Worm (Caenorhabditis elegans) whole organism, L3 larva: ENCODE results near the gene M02E1.1.
"Not testable (repeated sequence)": the region's sequence is repeated elsewhere in the genome, so short reads cannot be mapped to it uniquely, and the experiment has no call there.

Source experiments
- R02D3.7 ChIP-seq: fragments of 150-350 bp; optimal IDR thresholded peaks from 2 replicates; lab custom pipeline; 2014; ENCODE audit warnings: missing biosample characterization, missing genetic modification characterization
- ZK546.5 ChIP-seq: sonication (generic microtip); optimal IDR thresholded peaks from 2 replicates; lab custom pipeline; 2017; ENCODE audit warnings: missing biosample characterization, missing genetic modification characterization
- aly-2 ChIP-seq: fragments of 150-350 bp; optimal IDR thresholded peaks from 2 replicates; lab custom pipeline; 2014; ENCODE audit warnings: missing biosample characterization, missing genetic modification characterization
- ama-1 ChIP-seq: fragments of 150-350 bp; optimal IDR thresholded peaks from 2 replicates; lab custom pipeline; 2018
- ceh-28 ChIP-seq: fragments of 150-350 bp; optimal IDR thresholded peaks from 2 replicates; lab custom pipeline; 2014; ENCODE audit warnings: missing biosample characterization, missing genetic modification reagents, missing genetic modification characterization
- ceh-9 ChIP-seq: sonication (generic microtip); optimal IDR thresholded peaks from 2 replicates; lab custom pipeline; 2018; ENCODE audit warnings: missing biosample characterization, missing genetic modification characterization
- egl-5 ChIP-seq: fragments of 150-350 bp; optimal IDR thresholded peaks from 2 replicates; lab custom pipeline; 2017; ENCODE audit warnings: missing biosample characterization, missing genetic modification reagents, missing genetic modification characterization, inconsistent platforms
- elt-1 ChIP-seq: fragments of 150-350 bp; optimal IDR thresholded peaks from 2 replicates; lab custom pipeline; 2014; ENCODE audit warnings: missing biosample characterization, missing genetic modification characterization
- elt-2 ChIP-seq: sonication (generic microtip); optimal IDR thresholded peaks from 2 replicates; lab custom pipeline; 2016; ENCODE audit warnings: missing genetic modification reagents, mild to moderate bottlenecking, missing genetic modification characterization, missing compliant biosample characterization
- elt-3 ChIP-seq, 3 experiments: fragments of 150-350 bp in 1 of 3; sonication (generic microtip) in 2 of 3; optimal IDR thresholded peaks; 2 replicates in 2 of 3; 4 replicates in 1 of 3; lab custom pipeline; 2014 to 2017; ENCODE audit warnings: missing biosample characterization in 3 of 3, missing genetic modification characterization in 3 of 3
- fkh-10 ChIP-seq: sonication (generic microtip); optimal IDR thresholded peaks from 2 replicates; lab custom pipeline; 2017; ENCODE audit warnings: missing biosample characterization, missing genetic modification reagents, missing genetic modification characterization
- hmg-11 ChIP-seq: sonication (generic microtip); optimal IDR thresholded peaks from 2 replicates; lab custom pipeline; 2016; ENCODE audit warnings: missing genetic modification characterization, missing compliant biosample characterization
- jun-1 ChIP-seq: fragments of 150-350 bp; optimal IDR thresholded peaks from 2 replicates; lab custom pipeline; 2014; ENCODE audit warnings: missing biosample characterization, missing genetic modification reagents, missing genetic modification characterization
- lin-15B ChIP-seq: fragments of 150-350 bp; optimal IDR thresholded peaks from 2 replicates; lab custom pipeline; 2014; ENCODE audit warnings: missing biosample characterization, missing genetic modification characterization
- lin-39 ChIP-seq: fragments of 150-350 bp; optimal IDR thresholded peaks from 2 replicates; lab custom pipeline; 2018; ENCODE audit warnings: missing biosample characterization, missing genetic modification reagents, missing genetic modification characterization
- lsy-12 ChIP-seq: sonication (generic microtip); optimal IDR thresholded peaks from 2 replicates; lab custom pipeline; 2016; ENCODE audit warnings: mild to moderate bottlenecking, missing genetic modification characterization, missing compliant biosample characterization
- mdl-1 ChIP-seq: fragments of 150-350 bp; optimal IDR thresholded peaks from 2 replicates; lab custom pipeline; 2014; ENCODE audit warnings: missing biosample characterization, missing genetic modification characterization
- mml-1 ChIP-seq: fragments of 150-350 bp; sonication (generic microtip); optimal IDR thresholded peaks from 3 replicates; lab custom pipeline; 2014; ENCODE audit warnings: missing biosample characterization, missing genetic modification characterization
- nfya-1 ChIP-seq: sonication (generic microtip); optimal IDR thresholded peaks from 2 replicates; lab custom pipeline; 2017; ENCODE audit warnings: missing genetic modification characterization, mild to moderate bottlenecking, missing compliant biosample characterization, antibody characterized with exemption, moderate library complexity; ENCODE audit not compliant: insufficient read depth
- nhr-11 ChIP-seq: fragments of 150-350 bp; optimal IDR thresholded peaks from 2 replicates; lab custom pipeline; 2014; ENCODE audit warnings: missing biosample characterization, missing genetic modification characterization
- nhr-12 ChIP-seq: fragments of 150-350 bp; optimal IDR thresholded peaks from 2 replicates; lab custom pipeline; 2014; ENCODE audit warnings: missing biosample characterization, missing genetic modification characterization
- nhr-23 ChIP-seq: fragments of 150-350 bp; optimal IDR thresholded peaks from 2 replicates; lab custom pipeline; 2014; ENCODE audit warnings: missing biosample characterization, missing genetic modification reagents, missing genetic modification characterization
- nhr-25 ChIP-seq: sonication (generic microtip); optimal IDR thresholded peaks from 2 replicates; lab custom pipeline; 2017; ENCODE audit warnings: missing biosample characterization, missing genetic modification characterization
- nhr-28 ChIP-seq: fragments of 150-350 bp; optimal IDR thresholded peaks from 2 replicates; lab custom pipeline; 2014; ENCODE audit warnings: missing biosample characterization, missing genetic modification characterization
- nhr-67 ChIP-seq: fragments of 150-350 bp; optimal IDR thresholded peaks from 2 replicates; lab custom pipeline; 2014; ENCODE audit warnings: missing biosample characterization, missing genetic modification characterization
- nhr-76 ChIP-seq: fragments of 150-350 bp; sonication (generic microtip); optimal IDR thresholded peaks from 5 replicates; lab custom pipeline; 2014; ENCODE audit warnings: missing biosample characterization, missing genetic modification characterization
- nhr-77 ChIP-seq: fragments of 150-350 bp; optimal IDR thresholded peaks from 2 replicates; lab custom pipeline; 2014; ENCODE audit warnings: missing biosample characterization, missing genetic modification characterization
- pha-4 ChIP-seq: fragments of 150-350 bp; optimal IDR thresholded peaks from 2 replicates; lab custom pipeline; 2014; ENCODE audit warnings: missing biosample characterization, missing genetic modification reagents, missing genetic modification characterization
- pqm-1 ChIP-seq: fragments of 150-350 bp; optimal IDR thresholded peaks from 2 replicates; lab custom pipeline; 2017; ENCODE audit warnings: missing biosample characterization, missing genetic modification characterization, inconsistent platforms
- sea-2 ChIP-seq: fragments of 150-350 bp; sonication (generic microtip); optimal IDR thresholded peaks from 4 replicates; lab custom pipeline; 2014; ENCODE audit warnings: missing biosample characterization, missing genetic modification reagents, missing genetic modification characterization
- skn-1 ChIP-seq: fragments of 150-350 bp; optimal IDR thresholded peaks from 2 replicates; lab custom pipeline; 2014; ENCODE audit warnings: missing biosample characterization, missing genetic modification characterization
- snpc-4 ChIP-seq: fragments of 150-350 bp; optimal IDR thresholded peaks from 2 replicates; lab custom pipeline; 2014; ENCODE audit warnings: missing biosample characterization, missing genetic modification characterization
- unc-39 ChIP-seq: sonication (generic microtip); optimal IDR thresholded peaks from 4 replicates; lab custom pipeline; 2017; ENCODE audit warnings: missing biosample characterization, missing genetic modification characterization
- unc-62 ChIP-seq: fragments of 150-350 bp; sonication (generic microtip); optimal IDR thresholded peaks from 4 replicates; lab custom pipeline; 2014; ENCODE audit warnings: missing biosample characterization, missing genetic modification reagents, missing genetic modification characterization
- ztf-11 ChIP-seq: fragments of 150-350 bp; optimal IDR thresholded peaks from 2 replicates; lab custom pipeline; 2014; ENCODE audit warnings: missing biosample characterization, missing genetic modification characterization

M02E1.1 gene

ce11 chrX:301530-301929 is 24.4 kb upstream of the M02E1.1 start, which contains the start of gene gcp-2.1:
gcp-2.1 (plus strand) TSS chrX:301830.
- TF ChIP-seq mml-1 (tag; lab: Kevin White, UChicago) = no peak
- TF ChIP-seq, all 47 proteins: peak for 0

DNA sequence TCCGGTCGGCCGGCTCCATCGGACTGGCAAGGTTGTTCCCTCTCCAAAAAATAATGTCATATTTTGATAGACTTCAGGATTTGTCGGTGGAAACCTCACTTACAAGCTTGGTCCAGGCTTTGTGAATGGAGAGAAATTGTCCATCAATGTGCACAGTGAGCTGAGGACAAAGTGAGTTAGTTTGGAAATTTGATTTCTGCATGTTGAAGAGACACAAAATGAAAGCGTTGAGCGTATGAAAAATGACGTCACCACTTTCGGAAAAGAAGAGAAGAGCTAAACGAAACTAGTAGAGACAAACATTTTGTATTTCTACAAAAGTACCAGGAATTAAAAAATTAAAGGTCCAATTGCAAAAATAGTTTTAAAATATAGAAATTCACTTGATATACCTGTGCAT is 20.9 kb upstream of the M02E1.1 start:
- peak; percentile 94 for TF ChIP-seq fkh-10 (GFP tag; lab: Kevin White, UChicago)
- no peak for TF ChIP-seq R02D3.7 (tag; lab: Kevin White, UChicago)

ce11 chrX:309076-309475 is 16.8 kb upstream of the M02E1.1 start:
- TF ChIP-seq nhr-25 (tag; lab: Kevin White, UChicago) (no peak), nhr-76 (tag; lab: Kevin White, UChicago) (no peak), lsy-12 (no peak), nhr-67 (no peak), nhr-23 (tag; lab: Kevin White, UChicago) (no peak), fkh-10 (GFP tag; lab: Kevin White, UChicago) (peak; percentile 36)

DNA sequence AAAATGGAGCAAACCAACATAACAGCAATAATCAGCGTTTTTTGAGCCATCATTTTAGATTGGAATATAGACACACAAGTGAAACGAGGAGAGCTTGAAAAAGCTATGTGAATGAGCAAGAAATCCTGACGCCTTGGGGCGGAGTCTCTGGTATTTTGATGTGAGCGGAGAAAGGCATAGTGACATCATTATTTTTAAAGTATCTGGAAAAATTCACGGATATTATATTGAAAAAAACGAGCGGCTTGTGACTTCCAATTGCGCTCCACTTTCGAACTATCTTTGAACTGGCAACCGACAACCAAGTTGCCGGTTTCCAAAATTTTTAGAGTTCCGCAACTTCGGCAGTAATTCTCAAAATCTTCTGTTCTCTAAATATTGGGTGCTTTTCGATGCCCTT is 14.7 kb upstream of the M02E1.1 start, which contains the start of gene nlp-64:
TSS of gene nlp-64 (minus strand) at position 101 of the 400 bp plus-strand sequence.
- TF ChIP-seq nhr-77 (no peak), ceh-28 (tag; lab: Kevin White, UChicago) (no peak), nhr-11 (tag; lab: Kevin White, UChicago) (no peak)

DNA sequence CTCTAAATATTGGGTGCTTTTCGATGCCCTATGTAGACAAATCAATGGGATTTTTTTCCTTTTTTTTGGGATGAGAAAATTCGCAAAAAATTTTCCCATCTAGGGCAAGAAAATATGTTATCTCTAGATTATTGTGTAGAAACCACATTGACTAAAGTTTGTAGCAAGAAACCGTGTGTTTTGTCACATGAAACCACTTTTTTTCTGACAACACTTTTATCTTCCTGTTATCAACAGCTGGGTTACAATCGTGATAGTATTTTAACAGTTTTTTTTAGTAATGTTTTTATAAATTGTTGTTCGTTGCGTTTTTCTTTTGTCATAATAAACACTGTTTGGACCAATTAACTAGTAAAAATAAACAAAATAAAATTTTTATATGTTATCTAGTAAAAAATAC is 13.7 kb upstream of the M02E1.1 start:
- peak; percentile 20 for TF ChIP-seq pqm-1 (tag; lab: Kevin White, UChicago)
- no peak for TF ChIP-seq lin-15B
- TF ChIP-seq elt-2 (tag; lab: Kevin White, UChicago) = peak; percentile 21

DNA sequence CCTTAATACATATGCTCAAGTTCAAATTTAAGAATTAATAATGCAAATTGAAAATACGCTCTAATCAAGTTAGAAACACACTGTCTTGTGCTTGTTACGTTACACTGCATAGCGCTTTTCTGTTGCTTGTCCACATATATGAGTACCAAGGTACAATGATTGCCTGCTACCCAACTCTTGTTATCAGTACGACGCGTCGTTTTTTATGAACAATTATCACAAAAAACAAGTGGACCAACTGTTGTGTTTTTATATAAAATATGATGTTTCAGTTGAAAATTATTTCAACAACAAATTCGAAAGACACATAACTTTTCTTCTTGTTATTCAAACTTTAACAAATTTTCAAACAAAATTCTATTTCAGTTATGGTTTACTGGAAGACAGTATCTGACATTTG is 13.0 kb upstream of the M02E1.1 start, which contains the start of gene M02E1.4:
TSS of gene M02E1.4 (plus strand) at position 367 of the 400 bp plus-strand sequence.
- TF ChIP-seq fkh-10 (GFP tag; lab: Kevin White, UChicago) = no peak
- no peak for TF ChIP-seq skn-1
- TF ChIP-seq pqm-1 (tag; lab: Kevin White, UChicago) = peak; percentile 70
- TF ChIP-seq pha-4 (tag; lab: Kevin White, UChicago) = peak; percentile 45
- peak; percentile 65 for TF ChIP-seq elt-2 (tag; lab: Kevin White, UChicago)
- no peak for TF ChIP-seq nhr-67

- TF ChIP-seq mml-1 (tag; lab: Kevin White, UChicago); sea-2; ceh-28 (tag; lab: Kevin White, UChicago): not testable (repeated sequence)
Measured at ce11 chrX:322223-322622, 3.7 kb upstream of the M02E1.1 start, which contains the start of gene M02E1.3. M02E1.3 (plus strand) TSS chrX:322523.

- peak; percentile 18 for TF ChIP-seq skn-1
- peak; percentile 25 for TF ChIP-seq snpc-4
- no peak for TF ChIP-seq R02D3.7 (tag; lab: Kevin White, UChicago)
- TF ChIP-seq hmg-11 (tag; lab: Kevin White, UChicago) = peak; percentile 59
- peak; percentile 79 for TF ChIP-seq fkh-10 (GFP tag; lab: Kevin White, UChicago)
- no peak for TF ChIP-seq ceh-9
- peak; percentile 66 for TF ChIP-seq egl-5 (tag; lab: Kevin White, UChicago)
- TF ChIP-seq lsy-12 = no peak
- peak; percentile 20 for TF ChIP-seq pha-4 (tag; lab: Kevin White, UChicago)
- no peak for TF ChIP-seq nhr-76 (tag; lab: Kevin White, UChicago)
- TF ChIP-seq ama-1 = peak; percentile 34
- TF ChIP-seq ZK546.5 (tag; lab: Kevin White, UChicago) = no peak
- TF ChIP-seq unc-39 (tag; lab: Kevin White, UChicago) = no peak
- no peak for TF ChIP-seq nhr-12 (tag; lab: Kevin White, UChicago)
- TF ChIP-seq nhr-11 (tag; lab: Kevin White, UChicago) = peak; percentile 21
- TF ChIP-seq lin-15B = peak; percentile 71
- TF ChIP-seq lin-39 (tag; lab: Kevin White, UChicago) = peak; percentile 83
- TF ChIP-seq mdl-1 (tag; lab: Kevin White, UChicago) = peak; percentile 85
- peak; percentile 81 for TF ChIP-seq nfya-1 (tag; lab: Kevin White, UChicago)
- no peak for TF ChIP-seq nhr-28 (tag; lab: Kevin White, UChicago)
- TF ChIP-seq elt-3 (tag; optimal IDR thresholded peaks at IDR 0.05; lab: Kevin White, UChicago) = no peak
- no peak for TF ChIP-seq jun-1
- no peak for TF ChIP-seq aly-2 (tag; lab: Kevin White, UChicago)
- peak; percentile 47 for TF ChIP-seq elt-2 (tag; lab: Kevin White, UChicago)
- no peak for TF ChIP-seq pqm-1 (tag; lab: Kevin White, UChicago)
- no peak for TF ChIP-seq nhr-77
- TF ChIP-seq ztf-11 (tag; lab: Kevin White, UChicago) = no peak
- TF ChIP-seq unc-62 (GFP tag; lab: Kevin White, UChicago) = no peak
- TF ChIP-seq elt-1 (tag; lab: Kevin White, UChicago) = no peak
Measured at ce11 chrX:324021-324420, 1.9 kb upstream of the M02E1.1 start.
